Worm (Caenorhabditis elegans): ENCODE results near the gene F07G11.2.

DNA sequence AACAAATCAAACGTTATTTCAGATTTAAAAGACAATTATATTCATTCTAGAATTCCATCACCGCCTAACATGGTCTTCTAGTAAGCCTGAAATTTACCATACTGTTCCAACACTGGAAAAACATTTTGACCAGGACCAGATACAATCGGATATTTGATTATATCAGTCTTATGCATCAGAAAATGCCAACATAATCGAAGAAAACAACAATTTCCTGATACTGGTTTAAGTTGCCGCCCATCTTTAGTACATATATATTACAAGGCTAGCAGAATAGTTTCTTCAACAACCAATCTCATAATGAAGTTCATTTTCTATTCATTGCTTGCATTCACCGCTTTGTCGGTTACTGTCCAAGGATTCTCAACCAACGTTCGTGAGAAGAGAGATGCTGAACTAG lies 45.6 kb upstream of the F07G11.2 start, which contains the start of gene C13A2.12:
- TF ChIP-seq Y95B8A.8 (GFP tag; IDR thresholded peaks at IDR 0.05) (no peak), snpc-4 (GFP tag; optimal IDR thresholded peaks at IDR 0.05) (no peak), snpc-4 (tag; optimal IDR thresholded peaks at IDR 0.05) (no peak), ama-1 (optimal IDR thresholded peaks at IDR 0.05) (no peak), ama-1 (GFP tag; optimal IDR thresholded peaks at IDR 0.05) (no peak), lir-1 (GFP tag; conservative IDR thresholded peaks at IDR 0.05) (no peak)
